Worm (Caenorhabditis elegans): Measurements from ENCODE around the gene dct-6.
A peak's percentile ranks its signal among the peaks of the same experiment; 100 is the strongest.

Gene dct-6

DNA sequence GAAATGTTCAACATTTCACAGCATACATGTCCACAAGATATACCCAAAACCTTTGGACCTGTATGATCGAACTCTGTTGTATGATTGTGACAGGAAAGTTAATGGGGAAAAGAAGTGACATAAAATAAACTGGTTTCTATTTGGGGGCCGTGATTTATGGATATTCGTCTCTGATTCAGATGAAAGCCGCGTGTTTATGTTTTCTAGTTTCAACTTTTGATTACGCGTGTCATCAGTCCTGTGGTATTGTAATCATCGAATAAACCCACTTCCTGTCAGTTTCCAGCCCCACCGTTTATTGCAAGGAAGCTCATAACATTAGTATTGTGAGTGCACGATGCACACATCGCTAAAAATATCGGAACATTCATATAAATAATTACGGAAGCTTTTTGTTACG is 44.0 kb upstream of the dct-6 start:
- no peak for TF ChIP-seq fos-1 (tag; optimal IDR thresholded peaks at IDR 0.05)
- peak; percentile 83 for TF ChIP-seq nhr-25 (tag; optimal IDR thresholded peaks at IDR 0.05)
- peak; percentile 6 for TF ChIP-seq egl-27 (tag; optimal IDR thresholded peaks at IDR 0.05)
- no peak for TF ChIP-seq snpc-4 (tag; optimal IDR thresholded peaks at IDR 0.05)
- no peak for TF ChIP-seq ztf-1 (GFP tag; conservative IDR thresholded peaks at IDR 0.05)
- TF ChIP-seq aly-2 (tag; optimal IDR thresholded peaks at IDR 0.05): no peak
- TF ChIP-seq sma-9 (GFP tag; optimal IDR thresholded peaks at IDR 0.05): peak; percentile 73
- TF ChIP-seq sma-9 (tag; optimal IDR thresholded peaks at IDR 0.05): no peak
- no peak for TF ChIP-seq ama-1 (optimal IDR thresholded peaks at IDR 0.05)
- peak; percentile 49 for TF ChIP-seq nhr-21 (tag; optimal IDR thresholded peaks at IDR 0.05)
- peak; percentile 25 for TF ChIP-seq crh-2 (tag; optimal IDR thresholded peaks at IDR 0.05)
- peak; percentile 3 for TF ChIP-seq nhr-129 (tag; optimal IDR thresholded peaks at IDR 0.05)
- no peak for TF ChIP-seq ztf-11 (tag; optimal IDR thresholded peaks at IDR 0.05)
- peak; percentile 25 for TF ChIP-seq gmeb-1 (tag; optimal IDR thresholded peaks at IDR 0.05)
- TF ChIP-seq sma-3 (GFP tag; optimal IDR thresholded peaks at IDR 0.05): peak; percentile 59
- peak; percentile 33 for TF ChIP-seq blmp-1 (tag; optimal IDR thresholded peaks at IDR 0.05; ENCODE audit: insufficient read depth)
- TF ChIP-seq zag-1 (tag; optimal IDR thresholded peaks at IDR 0.05): no peak

DNA sequence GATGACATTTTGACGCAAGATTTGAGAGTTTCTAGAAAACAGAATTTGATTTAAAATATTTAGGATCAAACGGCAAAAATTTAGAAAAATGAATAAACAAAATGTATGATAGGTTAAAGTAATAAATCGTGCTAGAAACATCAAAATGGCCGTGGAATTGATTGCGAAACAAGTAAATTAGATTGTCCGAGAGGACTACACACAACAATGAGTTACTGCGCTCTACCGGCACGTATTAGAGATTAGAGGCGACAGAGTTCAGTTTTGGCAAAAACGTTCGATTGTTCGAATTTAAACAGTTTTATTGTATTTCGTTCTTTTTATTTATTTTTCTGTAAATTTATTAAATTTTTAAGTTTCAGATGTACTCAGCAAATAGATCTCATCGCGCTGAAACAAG is 40.5 kb upstream of the dct-6 start, which contains the start of the genes dnc-2 and bcl-7:
dnc-2 (minus strand) TSS at position 33 of the 400 bp plus-strand sequence.
bcl-7 (plus strand) TSS at position 363 of the 400 bp plus-strand sequence.
- TF ChIP-seq mdl-1 (tag; optimal IDR thresholded peaks at IDR 0.05) (no peak), nhr-6 (tag; optimal IDR thresholded peaks at IDR 0.05) (no peak), fos-1 (tag; optimal IDR thresholded peaks at IDR 0.05) (peak; percentile 27), lsy-2 (tag; optimal IDR thresholded peaks at IDR 0.05) (peak; percentile 30 to 79), unc-39 (tag; optimal IDR thresholded peaks at IDR 0.05) (no peak), nhr-21 (tag; optimal IDR thresholded peaks at IDR 0.05) (peak; percentile 38), nhr-25 (tag; optimal IDR thresholded peaks at IDR 0.05) (peak; percentile 60), gmeb-1 (tag; optimal IDR thresholded peaks at IDR 0.05) (peak; percentile 47), lin-13 (GFP tag; optimal IDR thresholded peaks at IDR 0.05) (peak; percentile 41), mbf-1 (tag; optimal IDR thresholded peaks at IDR 0.05) (no peak), lin-11 (tag; optimal IDR thresholded peaks at IDR 0.05) (peak; percentile 17), ama-1 (optimal IDR thresholded peaks at IDR 0.05) (no peak), ceh-16 (tag; optimal IDR thresholded peaks at IDR 0.05) (no peak), skn-1 (tag; optimal IDR thresholded peaks at IDR 0.05) (no peak), nhr-129 (tag; optimal IDR thresholded peaks at IDR 0.05) (peak; percentile 36), mab-5 (tag; optimal IDR thresholded peaks at IDR 0.05) (no peak), nhr-237 (tag; optimal IDR thresholded peaks at IDR 0.05) (no peak), R02D3.7 (tag; optimal IDR thresholded peaks at IDR 0.05) (no peak), sem-4 (tag; optimal IDR thresholded peaks at IDR 0.05) (no peak), crh-2 (tag; optimal IDR thresholded peaks at IDR 0.05) (peak; percentile 54), sma-3 (GFP tag; optimal IDR thresholded peaks at IDR 0.05) (peak; percentile 39), ceh-82 (tag; optimal IDR thresholded peaks at IDR 0.05) (no peak), Y55F3AM.14 (GFP tag; optimal IDR thresholded peaks at IDR 0.05) (no peak), snpc-4 (tag; optimal IDR thresholded peaks at IDR 0.05) (peak; percentile 32), nhr-23 (tag; optimal IDR thresholded peaks at IDR 0.05) (no peak), F13H6.1 (tag; optimal IDR thresholded peaks at IDR 0.05) (peak; percentile 26), alr-1 (tag; optimal IDR thresholded peaks at IDR 0.05) (no peak), nhr-11 (tag; optimal IDR thresholded peaks at IDR 0.05) (no peak), peb-1 (tag; optimal IDR thresholded peaks at IDR 0.05) (no peak), unc-55 (GFP tag; optimal IDR thresholded peaks at IDR 0.05) (peak; percentile 84), egl-27 (tag; optimal IDR thresholded peaks at IDR 0.05) (no peak), sma-9 (GFP tag; optimal IDR thresholded peaks at IDR 0.05) (peak; percentile 58), sma-9 (tag; optimal IDR thresholded peaks at IDR 0.05) (no peak), C34F6.9 (tag; optimal IDR thresholded peaks at IDR 0.05) (peak; percentile 85)

DNA sequence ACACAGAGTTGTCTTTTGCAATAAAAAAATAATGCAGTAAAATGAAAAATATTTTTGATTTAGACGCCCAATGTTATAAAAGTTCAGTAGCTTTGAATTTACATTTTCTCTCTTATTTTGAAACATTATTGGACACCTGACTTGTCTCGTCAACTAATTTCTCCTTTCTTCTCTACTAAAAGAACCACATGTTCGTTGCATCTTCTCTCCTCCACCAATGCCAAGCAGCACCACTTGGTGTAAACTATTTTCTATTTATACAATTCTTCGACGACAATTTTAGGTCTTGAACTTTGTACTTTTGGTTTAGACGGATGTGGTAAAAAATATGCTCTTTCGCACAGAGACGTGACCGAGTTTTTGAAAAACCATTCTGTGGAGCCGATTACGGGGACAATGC is 35.6 kb upstream of the dct-6 start:
- no peak for TF ChIP-seq nhr-25 (tag; optimal IDR thresholded peaks at IDR 0.05)
- TF ChIP-seq fos-1 (tag; optimal IDR thresholded peaks at IDR 0.05): no peak
- no peak for TF ChIP-seq snpc-4 (tag; optimal IDR thresholded peaks at IDR 0.05)
- TF ChIP-seq ama-1 (optimal IDR thresholded peaks at IDR 0.05): no peak
- no peak for TF ChIP-seq nhr-10 (tag; optimal IDR thresholded peaks at IDR 0.05)
- TF ChIP-seq nhr-21 (tag; optimal IDR thresholded peaks at IDR 0.05): no peak
- no peak for TF ChIP-seq crh-2 (tag; optimal IDR thresholded peaks at IDR 0.05)
- TF ChIP-seq blmp-1 (tag; optimal IDR thresholded peaks at IDR 0.05; ENCODE audit: insufficient read depth): no peak
- TF ChIP-seq nhr-12 (tag; optimal IDR thresholded peaks at IDR 0.05): no peak
- TF ChIP-seq F13H6.1 (tag; optimal IDR thresholded peaks at IDR 0.05): peak; percentile 24
- TF ChIP-seq egl-27 (tag; optimal IDR thresholded peaks at IDR 0.05): no peak
- no peak for TF ChIP-seq Y55F3AM.14 (GFP tag; optimal IDR thresholded peaks at IDR 0.05)
- no peak for TF ChIP-seq nhr-6 (tag; optimal IDR thresholded peaks at IDR 0.05)
- TF ChIP-seq nhr-23 (tag; optimal IDR thresholded peaks at IDR 0.05): no peak
- no peak for TF ChIP-seq ztf-1 (GFP tag; conservative IDR thresholded peaks at IDR 0.05)
- TF ChIP-seq mbf-1 (tag; optimal IDR thresholded peaks at IDR 0.05): no peak
- TF ChIP-seq sma-3 (GFP tag; optimal IDR thresholded peaks at IDR 0.05): no peak
- no peak for TF ChIP-seq C34F6.9 (tag; optimal IDR thresholded peaks at IDR 0.05)
- no peak for TF ChIP-seq skn-1 (tag; optimal IDR thresholded peaks at IDR 0.05)
- peak in 1 of 2 experiments; percentile 40 for TF ChIP-seq lsy-2 (tag; optimal IDR thresholded peaks at IDR 0.05)
- TF ChIP-seq ZK546.5 (tag; optimal IDR thresholded peaks at IDR 0.05): no peak
- TF ChIP-seq mdl-1 (tag; optimal IDR thresholded peaks at IDR 0.05): no peak
- TF ChIP-seq unc-39 (tag; optimal IDR thresholded peaks at IDR 0.05): no peak
- TF ChIP-seq elt-3 (tag; optimal IDR thresholded peaks at IDR 0.05): no peak
- no peak for TF ChIP-seq lin-13 (GFP tag; optimal IDR thresholded peaks at IDR 0.05)
- peak; percentile 33 for TF ChIP-seq sma-9 (GFP tag; optimal IDR thresholded peaks at IDR 0.05)
- no peak for TF ChIP-seq sma-9 (tag; optimal IDR thresholded peaks at IDR 0.05)
- no peak for TF ChIP-seq sem-4 (tag; optimal IDR thresholded peaks at IDR 0.05)
- no peak for TF ChIP-seq ztf-4 (tag; optimal IDR thresholded peaks at IDR 0.05)
- no peak for TF ChIP-seq alr-1 (tag; optimal IDR thresholded peaks at IDR 0.05)
- peak; percentile 17 for TF ChIP-seq nhr-129 (tag; optimal IDR thresholded peaks at IDR 0.05)

All from whole organism, L2 larva.